Fruit fly (Drosophila melanogaster) whole organism, adult: ENCODE data around the gene fne.

ENCODE experiments used
- CG14711 ChIP-seq: fragments of 200-800 bp; sonication (Bioruptor generic); optimal IDR thresholded peaks from 2 replicates; lab custom pipeline; 2018; ENCODE audit warnings: missing biosample characterization, mild to moderate bottlenecking, missing genetic modification characterization, moderate library complexity
- CG1620 ChIP-seq: fragments of 200-800 bp; sonication (Bioruptor generic); optimal IDR thresholded peaks from 2 replicates; lab custom pipeline; 2016; ENCODE audit warnings: missing biosample characterization, missing genetic modification characterization
- CG33017 ChIP-seq: fragments of 200-800 bp; sonication (Bioruptor generic); optimal IDR thresholded peaks from 2 replicates; lab custom pipeline; 2018; ENCODE audit warnings: missing biosample characterization, mild to moderate bottlenecking, missing genetic modification characterization, moderate library complexity
- Crg-1 ChIP-seq: fragments of 200-800 bp; sonication (Bioruptor generic); optimal IDR thresholded peaks from 2 replicates; lab custom pipeline; 2016; ENCODE audit warnings: missing biosample characterization, missing genetic modification characterization
- Mnt ChIP-seq: fragments of 200-800 bp; sonication (Bioruptor generic); optimal IDR thresholded peaks from 2 replicates; lab custom pipeline; 2016; ENCODE audit warnings: missing biosample characterization, mild to moderate bottlenecking, missing genetic modification characterization
- bab1 ChIP-seq: fragments of 200-800 bp; sonication (Bioruptor generic); optimal IDR thresholded peaks from 3 replicates; lab custom pipeline; 2019; ENCODE audit warnings: missing biosample characterization, mild to moderate bottlenecking, missing genetic modification characterization, moderate library complexity
- cic ChIP-seq: fragments of 200-800 bp; sonication (Bioruptor generic); optimal IDR thresholded peaks from 2 replicates; lab custom pipeline; 2017; ENCODE audit warnings: missing biosample characterization, mild to moderate bottlenecking, missing genetic modification characterization, moderate library complexity
- kay ChIP-seq: fragments of 200-800 bp; sonication (Bioruptor generic); peaks from one replicate; lab custom pipeline; 2016; ENCODE audit warnings: missing biosample characterization, missing genetic modification characterization, borderline replicate concordance
- toe ChIP-seq: fragments of 200-800 bp; sonication (Bioruptor generic); optimal IDR thresholded peaks from 2 replicates; lab custom pipeline; 2016; ENCODE audit warnings: missing biosample characterization, missing genetic modification characterization

- TF ChIP-seq CG1620 (GFP tag; lab: Kevin White, UChicago) (no peak), toe (no peak), CG33017 (no peak), cic (GFP tag; lab: Kevin White, UChicago) (no peak), Crg-1 (no peak), bab1 (GFP tag; lab: Kevin White, UChicago) (no peak), Mnt (GFP tag; lab: Kevin White, UChicago) (no peak), CG14711 (tag; lab: Kevin White, UChicago) (no peak), kay (GFP tag; lab: Kevin White, UChicago) (no peak)
These were observed 69.7 kb downstream of the fne start for dm6 chrX:12986948-12987450.
